Fruit fly (Drosophila melanogaster) whole organism: Measurements from ENCODE around the gene CG14434.

Source experiments
- Dll ChIP-seq: fragments of >200 bp; optimal IDR thresholded peaks from 2 replicates; lab custom pipeline; 2017
- psq ChIP-seq: fragments of >200 bp; optimal IDR thresholded peaks from 2 replicates; lab custom pipeline; 2017

DNA sequence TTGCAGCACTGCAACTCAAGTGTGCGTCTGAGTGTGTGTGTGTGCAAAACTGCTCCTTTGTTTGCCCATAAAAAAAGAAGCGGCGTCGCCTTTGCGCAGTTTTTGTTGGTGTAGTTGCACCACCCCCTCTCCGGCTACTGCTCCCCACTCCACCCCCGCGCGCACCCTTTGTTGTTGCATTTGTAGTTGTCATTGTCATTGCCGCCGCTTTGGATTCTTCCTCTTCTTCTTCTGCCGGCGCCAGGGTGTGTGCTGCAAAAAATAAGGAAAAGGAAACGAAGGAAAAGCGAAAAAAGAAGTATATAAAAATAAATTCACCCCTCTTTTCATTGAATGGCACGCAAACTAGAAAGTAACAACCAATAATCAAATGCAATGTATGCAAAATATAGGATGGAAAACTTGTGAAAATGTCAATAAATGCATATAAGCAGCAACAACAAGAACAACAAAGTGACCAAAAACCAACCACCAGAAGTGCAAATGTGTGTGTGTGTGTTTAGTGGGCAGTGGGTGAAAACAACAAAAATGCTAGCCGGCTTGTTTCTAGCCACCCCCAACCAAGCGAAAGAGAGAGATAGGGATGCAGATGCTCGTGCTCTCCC, 63.0 kb downstream of the CG14434 start:
- TF ChIP-seq psq (lab: Kevin White, UChicago) (no peak), Dll (lab: Kevin White, UChicago) (no peak)
